Fruit fly (Drosophila melanogaster) ovary, adult (tissue): ENCODE results near the gene scramb1.

ENCODE experiments used
- CG17801 ChIP-seq: fragments of 200-800 bp; optimal IDR thresholded peaks from 2 replicates; lab custom pipeline; 2019; ENCODE audit warnings: missing biosample characterization, mild to moderate bottlenecking, missing genetic modification characterization, moderate library complexity; ENCODE audit not compliant: partially characterized antibody

Gene scramb1

DNA sequence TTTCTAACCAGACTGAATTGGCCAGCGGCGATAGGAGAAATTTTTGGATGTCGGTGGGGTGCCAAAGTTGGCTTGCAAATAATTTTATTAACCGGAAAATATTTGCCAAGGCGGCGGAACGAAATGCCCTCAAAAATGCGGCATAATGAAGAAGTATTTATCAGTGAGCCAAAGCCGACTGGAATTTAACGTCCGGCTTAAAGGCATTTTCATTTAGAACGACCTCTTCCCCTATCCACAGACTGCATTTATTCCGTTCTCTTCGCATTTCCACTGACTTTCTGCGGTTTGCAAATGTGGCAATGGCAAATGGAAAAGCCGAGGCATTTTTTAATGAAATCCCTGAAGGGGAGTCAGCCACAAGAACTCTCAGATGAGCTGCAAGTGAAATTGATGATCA, 8.0 kb upstream of the scramb1 start:
- no peak for TF ChIP-seq CG17801

DNA sequence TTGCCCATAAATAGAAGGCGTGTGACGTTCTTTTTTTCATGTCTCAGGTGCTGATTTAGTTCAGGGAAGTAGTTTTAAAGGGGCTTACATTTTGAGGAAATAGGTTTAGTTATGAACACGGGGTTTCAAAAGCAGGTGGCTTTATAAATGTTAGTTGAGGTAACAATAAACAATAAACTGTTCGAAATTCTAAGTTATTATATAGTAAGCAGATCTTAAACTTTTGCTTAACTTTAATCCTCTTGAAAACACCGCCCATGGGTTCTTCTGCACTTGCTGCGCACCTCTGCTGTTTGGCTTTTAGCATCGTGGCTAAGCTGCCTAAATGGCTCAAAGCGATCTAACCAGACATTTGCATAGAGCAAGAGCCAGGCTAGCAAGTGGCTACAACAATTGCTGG, 5.5 kb upstream of the scramb1 start:
- TF ChIP-seq CG17801 = no peak

DNA sequence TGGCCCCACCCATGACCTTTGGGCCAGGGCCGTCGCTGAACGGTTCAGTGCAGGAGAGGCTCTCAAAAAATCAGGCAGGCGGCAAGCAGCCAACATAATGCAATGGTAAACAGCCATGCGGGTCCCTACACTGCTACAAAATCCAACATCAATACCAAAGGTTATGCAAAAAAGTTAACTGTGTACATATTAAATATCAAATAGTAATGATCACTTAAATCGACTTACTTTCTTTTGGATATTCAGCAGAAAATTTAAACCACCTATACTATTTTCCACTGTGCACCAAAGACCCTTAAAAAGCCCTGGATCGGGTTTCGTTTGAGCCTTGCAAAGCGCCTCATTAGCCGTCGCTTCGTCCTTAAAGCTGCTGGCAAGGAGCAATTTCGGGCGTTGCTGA, 2.1 kb upstream of the scramb1 start:
- TF ChIP-seq CG17801 = no peak

DNA sequence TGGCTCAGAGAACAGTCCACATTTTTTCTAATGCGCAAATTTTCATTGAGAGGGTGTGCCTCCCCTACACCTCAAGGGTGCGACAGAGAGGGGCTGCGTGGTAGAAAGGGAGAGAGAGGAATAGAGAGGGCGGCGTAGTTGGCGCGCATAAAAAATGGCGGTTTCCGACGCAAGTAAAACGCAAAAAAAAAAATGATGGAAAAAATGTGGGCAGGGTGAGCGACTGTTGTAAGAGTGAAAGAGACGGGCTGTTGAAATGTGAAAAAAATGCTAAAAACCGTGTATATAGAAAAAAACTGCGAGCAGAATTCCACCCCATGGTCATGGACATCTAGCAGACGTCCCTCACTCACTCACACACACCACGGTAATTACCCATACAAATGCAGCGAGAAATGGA, 1.0 kb upstream of the scramb1 start:
- no peak for TF ChIP-seq CG17801

DNA sequence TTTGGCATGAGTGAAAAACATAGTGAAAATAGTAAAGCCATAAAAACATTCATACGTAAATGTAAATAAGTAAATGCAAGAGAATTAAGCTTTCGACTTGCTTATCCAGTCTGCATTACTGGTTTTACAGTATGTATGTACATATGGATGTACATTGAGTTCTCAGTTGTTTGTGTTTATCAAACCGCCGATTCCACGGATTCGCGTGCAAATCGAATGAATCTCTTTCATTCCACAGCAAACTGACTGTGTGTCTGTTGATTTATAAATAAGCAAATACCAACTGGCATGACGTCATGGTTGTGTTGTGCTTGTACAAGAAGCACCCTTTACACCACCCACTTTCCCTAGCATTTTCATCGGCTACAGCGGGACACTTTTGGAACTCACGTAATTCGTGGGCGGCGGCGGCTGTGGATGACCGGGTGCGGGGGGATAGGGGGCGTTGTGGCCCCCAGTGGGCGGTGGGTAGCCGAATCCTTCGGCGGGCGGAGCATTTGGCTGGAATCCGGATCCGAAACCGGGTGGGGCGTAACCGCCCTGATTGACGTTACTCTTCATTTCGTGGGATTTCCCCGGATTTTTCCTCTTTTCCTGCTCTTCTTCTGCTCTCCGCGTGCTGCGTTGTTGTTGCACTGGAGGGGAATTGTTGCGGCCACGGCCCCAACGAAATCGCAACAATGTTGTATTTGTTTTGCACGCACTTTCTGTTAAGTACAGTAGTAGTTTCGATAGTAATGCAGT, 398 bp downstream of the scramb1 start:
- no peak for TF ChIP-seq CG17801

DNA sequence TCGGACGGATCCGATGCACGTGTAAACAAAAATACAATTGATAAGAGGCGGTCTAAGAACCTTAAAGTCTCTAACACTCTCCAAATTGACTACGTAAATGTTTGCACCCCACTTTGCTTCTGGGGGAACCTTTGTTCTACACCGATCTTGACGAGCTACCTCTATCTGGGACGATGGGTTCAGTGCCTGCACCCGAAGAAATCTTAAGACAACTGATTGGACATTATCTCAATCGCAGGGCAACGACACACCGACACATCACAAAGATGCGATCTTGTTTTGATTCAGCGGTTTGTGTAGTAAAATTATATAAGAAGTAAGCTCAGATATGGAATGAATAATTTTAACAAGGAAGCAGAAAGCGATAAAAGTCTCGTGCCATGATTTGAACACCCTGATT, 1.6 kb downstream of the scramb1 start:
- TF ChIP-seq CG17801 = no peak

DNA sequence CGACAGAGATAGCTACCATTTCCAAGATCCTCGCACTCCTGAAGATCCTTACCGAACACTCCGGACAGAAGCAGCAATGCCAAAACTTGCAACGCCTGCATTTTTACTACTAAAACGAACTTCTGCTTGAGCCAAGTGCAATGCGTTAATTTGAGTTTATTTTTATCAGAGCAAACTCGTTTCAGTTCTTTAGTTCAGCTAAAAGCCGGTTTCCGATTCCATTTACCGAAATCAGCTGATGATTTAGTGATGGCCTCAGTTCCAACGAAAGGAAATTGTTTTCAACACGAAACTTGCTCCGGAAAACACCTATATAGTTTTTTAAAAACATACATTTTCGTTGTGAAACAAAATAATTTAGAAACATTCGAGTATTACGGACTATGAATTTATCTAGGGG, 5.0 kb downstream of the scramb1 start, which contains the start of gene CG32055:
Gene CG32055 (minus strand): TSS at position 101 of the 400 bp plus-strand sequence.
- no peak for TF ChIP-seq CG17801

DNA sequence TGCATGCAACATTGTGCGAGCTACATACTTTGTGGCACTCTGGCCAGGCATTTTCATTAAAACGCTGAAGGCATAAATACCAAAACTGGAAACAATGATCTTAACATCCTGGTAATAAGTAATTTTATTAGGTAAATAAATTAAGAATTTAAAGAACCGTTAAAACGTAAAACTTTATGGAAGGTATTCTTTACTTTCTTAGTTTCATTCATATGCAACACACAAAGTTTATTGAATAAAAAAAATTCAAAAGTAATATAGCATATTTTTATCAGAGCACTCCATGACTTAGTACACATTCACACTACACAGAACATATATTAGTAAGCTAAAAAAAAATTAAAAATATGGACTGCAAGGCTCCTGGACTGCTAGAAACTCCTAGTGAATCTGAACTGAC, 9.7 kb downstream of the scramb1 start, which contains the start of gene CG8065:
Gene CG8065 (plus strand): TSS at position 301 of the 400 bp plus-strand sequence.
- no peak for TF ChIP-seq CG17801

DNA sequence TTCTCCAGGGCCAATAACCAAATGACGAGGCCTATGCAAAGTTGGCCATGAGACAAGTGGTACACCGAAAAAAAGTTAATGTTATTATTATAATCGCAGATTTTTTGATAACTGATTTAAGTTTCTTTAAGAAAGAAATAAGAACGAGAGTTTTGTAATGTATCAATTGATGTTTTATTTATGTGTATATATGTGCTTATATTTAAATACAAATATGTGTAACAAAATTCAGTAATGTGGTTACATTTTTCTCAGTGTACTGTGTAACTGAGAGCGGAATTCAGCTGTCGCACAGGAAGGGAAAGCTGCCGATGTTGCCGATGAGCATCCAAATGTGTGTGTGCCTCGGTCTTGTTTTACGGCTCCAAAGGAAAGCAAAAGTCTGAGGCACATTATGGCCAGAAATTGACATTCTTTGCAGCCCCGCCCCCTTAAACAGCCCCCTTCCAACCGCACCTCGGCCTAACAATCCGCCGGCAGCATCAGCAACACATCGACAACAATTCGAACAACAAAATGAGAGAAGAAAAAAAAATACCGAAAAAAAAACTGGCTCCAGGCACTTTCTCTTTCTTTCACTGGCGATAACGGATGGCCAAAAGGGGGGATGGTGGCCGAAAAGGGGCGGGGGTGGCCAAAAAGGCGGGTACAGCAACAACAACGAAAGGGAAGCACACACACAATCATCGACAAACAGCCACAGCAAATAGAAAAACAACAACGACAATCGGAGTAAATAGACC, 18.6 kb downstream of the scramb1 start:
- no peak for TF ChIP-seq CG17801

DNA sequence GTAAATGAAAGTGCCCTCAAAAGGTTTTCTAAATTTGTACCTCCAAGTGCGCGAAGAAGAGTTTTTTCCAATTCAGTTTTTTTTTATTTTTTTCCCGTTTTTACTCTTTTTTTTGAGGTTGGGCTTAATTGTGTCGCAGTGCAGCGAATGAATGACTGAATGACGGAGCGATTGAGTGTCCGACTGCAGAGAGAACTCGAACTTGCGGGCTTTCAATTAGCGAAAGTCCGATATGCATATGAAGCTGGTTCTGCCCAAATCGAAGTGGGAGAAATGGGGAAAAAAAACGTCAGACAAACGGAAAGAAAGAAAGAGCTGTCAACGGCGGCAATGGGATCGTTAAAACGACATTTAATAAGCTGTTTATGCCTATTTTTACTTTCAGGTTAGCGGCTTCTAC, 19.2 kb downstream of the scramb1 start:
- no peak for TF ChIP-seq CG17801

DNA sequence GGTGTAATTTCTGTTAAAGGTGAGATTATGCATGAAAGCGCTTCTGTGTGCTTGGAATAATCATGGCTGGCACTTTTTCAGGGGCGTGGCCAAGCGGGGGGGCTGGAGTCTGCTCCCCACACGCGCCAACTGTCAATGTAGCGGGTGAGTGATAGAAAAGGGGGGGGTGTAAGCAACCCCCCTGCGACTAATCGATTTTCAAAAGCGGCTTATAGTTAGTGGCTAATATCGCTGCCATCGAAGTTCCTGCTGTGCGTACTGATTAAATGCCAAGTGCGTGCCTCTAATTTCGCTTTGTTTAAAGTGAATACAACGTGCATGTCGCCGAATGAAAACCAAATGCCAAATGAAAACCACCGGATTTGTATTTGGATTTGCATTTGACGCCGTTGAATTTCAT, 20.4 kb downstream of the scramb1 start:
- no peak for TF ChIP-seq CG17801

DNA sequence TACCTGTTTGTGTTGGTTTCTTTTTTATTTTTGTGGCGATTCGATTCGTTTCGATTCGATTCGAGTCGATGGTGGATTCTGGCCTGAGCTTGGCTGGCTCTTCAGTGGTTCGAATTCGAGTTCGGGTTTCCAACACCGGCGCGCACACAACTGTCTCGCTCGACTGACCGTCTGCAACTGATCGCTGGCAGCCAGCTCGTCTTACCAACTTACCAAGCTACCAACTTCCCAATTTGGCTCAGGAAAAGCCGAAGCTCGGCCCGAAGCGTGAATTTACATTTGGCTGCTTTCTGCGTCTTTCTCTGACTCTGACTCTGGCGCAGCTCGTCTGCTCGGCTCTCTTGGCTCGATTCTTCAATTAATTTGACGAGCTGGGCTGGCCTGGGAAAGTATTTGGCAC, 23.4 kb downstream of the scramb1 start, which contains the start of gene ect:
Gene ect (minus strand): TSS at position 183 of the 400 bp plus-strand sequence.
- TF ChIP-seq CG17801 = no peak

DNA sequence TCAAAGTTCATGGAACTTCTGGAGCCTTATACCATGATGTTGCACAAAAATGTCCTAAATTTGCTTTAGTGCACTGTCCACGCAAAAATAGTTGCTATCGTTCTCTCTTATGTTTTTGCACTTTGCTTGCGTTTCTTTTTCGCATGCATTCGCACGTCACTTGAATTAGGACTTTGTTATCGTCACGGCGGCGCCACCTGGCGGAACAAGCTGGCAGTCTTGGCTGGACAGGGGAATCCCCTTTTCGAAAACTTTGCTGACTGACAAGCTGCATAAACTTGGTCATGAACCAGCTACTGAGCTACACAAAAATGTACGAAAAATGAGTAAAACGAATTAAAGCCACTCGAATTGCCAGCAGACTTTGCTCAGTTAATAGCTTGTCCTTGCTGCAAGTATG, 25.4 kb downstream of the scramb1 start:
- TF ChIP-seq CG17801 = no peak

DNA sequence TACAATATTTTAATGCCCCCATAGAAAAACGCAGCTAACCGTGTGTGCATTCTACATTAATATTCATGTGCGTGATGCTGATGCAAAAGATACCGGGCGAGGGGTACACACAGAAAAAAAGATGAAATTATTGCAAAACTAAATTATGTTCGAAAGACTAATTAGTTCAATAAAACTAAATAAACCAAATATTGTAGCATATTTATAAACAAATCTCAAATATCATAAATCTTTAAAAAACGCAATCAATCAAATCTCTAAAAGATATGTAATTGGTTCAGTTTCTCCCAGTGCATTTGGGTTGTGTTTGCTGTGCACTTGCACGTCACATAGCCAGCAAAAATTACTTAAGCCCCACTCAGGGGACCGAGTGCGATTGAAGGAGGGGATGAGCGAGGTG, 26.5 kb downstream of the scramb1 start:
- no peak for TF ChIP-seq CG17801

DNA sequence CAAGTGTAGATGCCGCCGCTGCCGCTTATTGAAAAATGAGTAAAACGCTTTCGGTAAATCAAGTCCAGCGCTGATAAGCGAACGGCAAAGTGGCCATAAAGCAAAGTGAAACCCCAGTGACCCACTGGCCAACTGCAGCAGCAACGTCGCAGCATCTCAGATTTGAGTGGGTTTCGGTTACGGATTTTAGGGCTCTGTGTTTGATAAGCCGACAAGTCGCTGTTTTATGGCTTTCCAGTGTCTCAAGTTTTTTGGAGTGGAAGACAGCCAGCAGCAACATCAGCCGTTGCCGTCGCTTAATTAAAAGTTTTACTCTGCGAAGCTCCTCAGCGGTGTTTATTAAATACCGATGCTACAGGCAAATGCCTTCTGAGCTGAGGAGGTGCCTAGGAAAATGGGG, 27.7 kb downstream of the scramb1 start:
- no peak for TF ChIP-seq CG17801

DNA sequence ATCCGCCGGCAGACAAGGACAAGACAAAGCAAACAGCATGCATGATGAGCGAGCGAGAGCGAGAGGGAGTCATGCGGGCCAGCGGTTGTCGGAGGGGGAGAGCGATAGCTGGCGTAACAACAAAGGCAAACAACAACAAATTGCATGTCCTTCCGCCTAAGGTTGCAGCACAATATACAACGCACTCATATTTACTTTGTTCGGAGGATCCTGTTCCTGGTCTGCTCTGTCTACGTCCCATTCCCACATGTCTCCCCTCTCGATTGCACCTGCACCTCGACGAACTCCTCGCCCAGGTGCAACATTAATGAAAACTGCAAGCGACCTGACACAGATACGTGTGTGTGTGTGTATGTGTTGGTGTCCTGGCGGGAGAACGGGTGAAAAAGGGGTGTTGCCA, 35.9 kb downstream of the scramb1 start:
- no peak for TF ChIP-seq CG17801

DNA sequence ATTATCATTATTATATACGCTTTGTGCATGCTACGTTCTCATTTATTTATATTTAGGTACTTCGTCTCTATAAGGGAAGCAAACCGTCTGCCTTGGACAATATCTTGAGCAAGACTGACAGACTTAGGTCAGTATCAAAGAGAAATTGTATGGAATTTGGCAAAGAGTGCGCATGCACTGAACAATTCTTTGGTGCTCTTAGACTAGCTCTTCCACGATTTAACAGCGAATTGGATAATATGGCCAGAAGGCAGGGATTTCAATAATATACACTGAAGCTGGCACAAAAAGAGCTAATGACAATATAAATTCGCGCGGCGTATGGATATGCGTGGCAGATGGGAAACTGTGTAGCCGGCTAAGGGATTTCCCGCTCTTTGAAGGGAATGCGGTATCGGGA, 38.1 kb downstream of the scramb1 start:
- TF ChIP-seq CG17801 = no peak

DNA sequence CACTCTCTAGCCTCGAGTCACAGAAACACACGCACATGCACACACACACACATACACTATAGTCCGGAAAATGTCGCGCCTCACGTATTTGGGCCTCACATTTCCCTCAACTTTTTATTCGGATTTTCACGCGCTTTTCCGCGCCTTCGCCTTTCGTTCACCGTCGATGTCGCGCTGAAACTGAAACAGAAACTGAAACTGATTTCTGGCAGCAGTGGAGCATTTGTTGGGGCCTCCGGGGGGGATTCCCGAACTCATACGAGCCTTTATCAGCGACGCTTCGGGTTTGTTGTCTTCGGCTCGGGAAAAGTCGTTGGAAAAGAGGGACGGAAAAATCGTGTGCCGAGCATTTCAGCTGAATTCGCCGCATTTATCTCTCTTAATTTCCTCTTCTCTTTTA, 39.1 kb downstream of the scramb1 start, which contains the start of gene dpr10:
Gene dpr10 (minus strand): TSS at position 185 of the 400 bp plus-strand sequence.
- no peak for TF ChIP-seq CG17801
